Fruit fly (Drosophila melanogaster) whole organism, larva: ENCODE data around the gene CG18304.

Source experiments
- noc ChIP-seq: fragments of 200-800 bp; sonication (Bioruptor generic); optimal IDR thresholded peaks from 3 replicates; lab custom pipeline; 2019; ENCODE audit warnings: missing biosample characterization, mild to moderate bottlenecking, missing genetic modification characterization, moderate library complexity

The CG18304 gene

DNA sequence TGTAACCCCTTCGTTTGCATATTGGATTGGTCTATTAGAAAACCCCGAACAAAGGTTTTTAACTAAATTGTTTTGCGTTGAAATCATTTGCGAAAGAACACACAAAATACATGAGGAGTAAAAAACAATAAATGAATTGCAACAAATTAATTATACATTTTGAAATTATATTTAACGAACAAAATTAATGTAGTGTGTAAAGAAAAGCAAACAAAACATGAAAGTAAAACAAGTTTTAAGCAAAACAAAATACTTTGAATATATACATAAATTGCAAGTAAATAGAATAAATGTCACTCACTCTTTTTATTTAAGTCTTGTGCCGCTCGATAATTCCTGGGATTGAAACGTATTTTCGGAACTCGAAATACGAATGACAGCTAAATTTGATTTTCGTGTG, 10.8 kb downstream of the CG18304 start, which contains the start of gene CG43232:
Gene CG43232 (plus strand): TSS at position 301 of the 400 bp plus-strand sequence.
- no peak for TF ChIP-seq noc (tag; lab: Kevin White, UChicago)

DNA sequence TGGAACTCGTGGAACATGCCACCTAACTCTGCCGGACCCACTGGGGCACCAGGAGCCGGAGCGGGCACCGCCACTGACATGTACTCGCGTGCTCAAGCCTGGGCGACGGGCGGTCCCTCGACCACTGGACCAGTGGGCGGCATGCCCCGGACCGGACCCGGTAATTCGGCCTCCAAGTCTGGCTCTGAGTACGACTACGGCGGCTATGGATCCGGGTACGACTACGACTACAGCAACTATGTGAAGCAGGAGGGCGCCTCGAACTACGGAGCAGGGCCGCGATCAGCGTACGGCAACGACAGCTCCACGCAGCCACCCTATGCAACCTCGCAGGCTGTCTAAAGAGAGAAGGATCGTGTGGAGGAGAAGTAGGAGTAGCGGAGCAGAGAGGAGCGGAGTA, 17.5 kb downstream of the CG18304 start:
- no peak for TF ChIP-seq noc (tag; lab: Kevin White, UChicago)

DNA sequence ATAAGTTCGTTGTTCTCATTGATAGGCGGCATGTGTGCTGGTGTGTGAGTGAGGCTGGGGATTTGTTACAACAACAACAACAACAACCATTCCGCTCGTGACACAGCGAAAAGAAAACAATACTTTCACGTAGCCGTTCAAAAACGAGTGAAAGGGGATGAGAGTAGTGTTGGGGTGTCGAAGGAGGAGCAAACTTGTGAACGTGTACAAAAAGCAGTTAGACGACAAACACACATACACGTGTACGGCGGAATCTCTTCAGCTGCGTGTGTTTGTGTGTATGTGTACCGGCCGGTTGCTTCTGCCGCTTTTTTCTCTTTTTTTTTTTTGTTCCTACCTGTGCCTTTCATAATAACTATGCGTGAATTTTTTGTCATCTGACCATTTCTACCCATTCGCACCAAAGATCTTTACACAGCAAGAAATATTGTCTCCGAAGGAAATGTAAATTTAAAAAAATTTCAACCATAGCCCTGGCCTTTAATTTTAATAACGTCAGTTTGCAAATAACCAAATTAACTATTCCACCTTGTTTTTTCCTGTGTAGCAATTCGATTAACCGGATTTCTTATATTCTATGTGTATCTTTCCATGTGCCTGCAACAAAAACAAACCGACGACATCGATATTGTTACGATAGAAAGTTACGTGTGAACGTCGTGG, 20.4 kb downstream of the CG18304 start:
- TF ChIP-seq noc (tag; lab: Kevin White, UChicago): peak; percentile 81

DNA sequence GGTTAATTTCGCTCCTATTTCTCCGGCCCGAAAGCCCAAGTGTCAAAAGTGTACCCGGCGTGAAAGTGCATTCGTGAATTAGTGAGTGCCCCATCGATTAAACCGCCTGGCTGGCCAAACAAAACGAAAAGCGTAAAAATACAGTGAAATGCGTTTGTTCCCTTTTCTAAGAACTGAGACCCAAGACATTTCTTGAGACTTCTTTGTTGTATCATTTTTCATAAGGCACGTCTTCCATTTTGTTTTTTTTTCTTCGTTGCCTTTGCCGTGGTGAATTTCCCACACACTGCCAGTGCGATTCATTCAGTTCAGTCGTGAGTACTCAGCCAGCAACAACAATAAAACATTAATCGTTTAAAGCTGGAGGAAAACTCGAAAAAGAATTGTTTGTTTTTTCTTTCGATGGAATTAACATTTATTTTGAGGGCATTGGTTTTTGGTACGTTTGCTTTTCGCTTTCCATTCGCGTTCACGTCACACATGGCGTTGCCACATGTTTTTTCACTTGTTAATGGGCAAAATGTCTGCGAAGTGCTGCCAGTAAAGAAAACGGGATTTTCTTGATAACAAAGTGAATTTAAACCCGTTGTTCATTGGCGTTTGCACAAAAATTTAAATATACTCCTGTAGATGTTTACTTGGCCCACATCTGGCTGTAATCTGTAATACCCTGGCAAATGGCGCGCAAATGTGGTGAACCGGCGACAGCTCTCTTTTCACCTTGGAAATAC, 21.1 kb downstream of the CG18304 start:
- TF ChIP-seq noc (tag; lab: Kevin White, UChicago): no peak

DNA sequence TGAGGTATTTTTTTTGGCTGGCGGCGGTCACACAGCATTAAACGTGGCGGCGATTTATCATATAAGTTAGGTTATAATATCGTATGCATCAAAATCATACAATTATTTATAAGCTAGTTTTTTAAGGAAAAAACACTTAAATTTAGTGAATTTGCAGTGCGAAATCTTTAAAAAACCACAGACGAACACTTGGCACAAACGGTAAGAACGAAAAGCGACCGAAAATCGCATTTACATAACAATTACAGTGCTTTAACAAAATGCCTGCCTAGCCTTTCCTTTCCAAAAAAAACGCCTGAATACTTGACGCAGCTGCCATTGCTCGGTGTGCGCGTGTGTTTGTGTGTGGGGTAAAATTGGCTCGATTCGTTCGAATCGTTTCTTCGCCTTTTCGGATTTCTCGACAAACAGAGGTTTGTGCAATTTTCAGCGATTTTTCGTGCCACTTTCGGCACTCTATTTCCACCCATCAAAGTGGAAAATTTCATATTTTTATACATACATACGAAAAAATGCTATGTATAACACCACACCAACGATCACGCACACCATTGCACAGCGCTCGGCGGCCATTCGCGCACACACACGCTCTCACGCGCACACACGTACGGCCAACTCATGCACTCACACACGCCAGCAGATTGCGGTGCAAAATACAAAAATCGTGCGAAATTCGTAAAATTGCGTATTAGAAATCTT, 21.8 kb downstream of the CG18304 start, which contains the start of gene Hrb27C:
Gene Hrb27C (plus strand): TSS at position 44 of the 699 bp plus-strand sequence.
- TF ChIP-seq noc (tag; lab: Kevin White, UChicago): no peak

DNA sequence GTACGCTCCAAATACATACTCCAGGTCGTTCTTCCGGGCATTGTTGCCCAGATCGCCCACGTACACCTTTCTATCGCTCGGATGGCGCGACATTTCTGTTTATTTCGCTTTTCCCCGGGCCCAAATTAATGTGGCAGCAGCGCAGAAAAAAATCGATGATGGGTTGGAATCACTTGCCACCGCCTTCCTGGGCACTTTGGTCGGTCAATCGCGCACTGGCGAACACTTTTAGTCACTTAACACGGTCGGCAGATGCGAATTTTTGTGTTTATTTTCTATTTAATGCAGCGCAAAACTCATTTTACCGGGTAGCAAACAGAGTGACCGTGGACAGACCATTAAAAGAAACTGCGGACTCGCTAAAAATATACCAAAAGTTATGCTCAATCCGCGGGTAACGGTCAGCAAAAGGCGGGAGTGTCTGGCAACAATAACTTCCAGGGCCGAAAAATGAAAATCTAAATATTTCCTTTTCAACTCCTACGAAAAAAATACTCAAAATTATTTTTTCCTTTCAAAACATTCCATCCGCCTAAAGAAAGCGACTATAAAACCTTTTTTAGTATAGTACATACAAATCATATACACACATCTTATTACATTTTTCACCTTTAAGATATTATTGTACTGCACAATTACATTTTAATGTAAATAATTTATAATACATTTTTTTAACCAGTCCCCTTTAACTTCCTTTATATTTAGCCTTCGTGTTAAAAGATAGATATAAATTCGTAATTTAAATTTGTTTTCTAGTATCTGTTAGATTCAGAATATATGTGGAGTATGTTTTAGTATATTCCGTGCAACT, 22.6 kb downstream of the CG18304 start, which contains the start of gene x16:
Gene x16 (minus strand): TSS at position 361 of the 811 bp plus-strand sequence.
- TF ChIP-seq noc (tag; lab: Kevin White, UChicago): no peak

DNA sequence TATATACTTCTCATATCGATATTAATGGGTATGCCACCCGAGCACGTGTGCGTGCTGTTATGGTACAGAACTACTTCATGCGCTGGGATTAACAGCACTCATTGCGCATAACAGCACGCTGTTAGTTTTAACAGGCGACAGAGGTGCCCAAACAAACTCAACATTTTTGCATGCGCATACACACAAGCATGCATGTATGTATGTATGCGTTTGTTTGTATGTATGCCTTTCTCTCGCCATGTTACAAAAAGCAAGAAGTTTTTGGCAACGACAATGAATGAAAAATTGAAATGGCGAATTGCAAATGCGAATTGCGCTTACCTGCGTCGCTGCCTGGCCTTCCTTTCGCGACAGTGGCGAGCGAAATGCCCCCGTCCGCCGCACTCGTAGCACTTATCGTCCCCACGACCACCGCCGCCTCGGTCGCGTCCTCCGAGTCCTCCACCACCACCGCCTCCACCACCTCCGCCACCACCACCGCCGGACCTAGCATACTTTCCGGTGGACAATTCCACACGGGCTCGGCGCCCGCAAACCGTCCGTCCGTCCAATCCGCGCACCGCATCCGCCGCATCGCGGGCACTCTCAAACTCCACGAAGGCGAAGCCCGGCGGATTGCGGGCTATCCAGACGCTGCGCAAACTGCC, 23.3 kb downstream of the CG18304 start:
- TF ChIP-seq noc (tag; lab: Kevin White, UChicago): no peak

DNA sequence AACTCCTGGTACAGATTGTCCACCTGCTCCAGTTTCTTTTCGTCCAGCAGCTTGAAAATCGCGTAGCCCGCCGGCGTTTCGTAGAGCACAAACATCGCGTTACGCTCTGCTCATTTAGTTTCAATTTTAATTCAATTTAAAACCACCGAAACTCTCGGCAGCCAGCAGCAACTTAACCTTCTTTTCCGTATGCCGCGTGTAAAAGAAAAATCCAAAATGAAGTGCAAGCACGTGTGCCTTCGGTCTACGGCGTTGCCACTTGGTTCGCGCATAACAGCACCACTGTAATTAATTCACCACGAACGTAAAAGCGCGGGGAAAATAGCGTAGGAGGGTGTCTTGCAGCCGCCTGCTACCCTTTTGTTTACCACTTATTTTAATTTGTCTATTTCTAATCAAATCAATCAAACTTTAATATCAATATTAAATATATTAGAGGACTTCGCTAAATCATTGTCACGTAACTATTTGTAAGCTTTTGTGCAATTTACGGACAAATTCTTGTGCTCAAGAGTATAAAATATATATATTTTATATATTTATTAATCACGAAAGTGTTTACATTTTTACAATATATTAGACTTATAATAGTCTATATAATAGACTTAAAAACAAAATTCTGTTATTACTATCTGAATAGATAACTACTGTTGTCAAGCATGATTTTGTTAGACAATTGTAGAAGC, 24.0 kb downstream of the CG18304 start, which contains the start of gene nop5:
Gene nop5 (minus strand): TSS at position 227 of the 686 bp plus-strand sequence.
- TF ChIP-seq noc (tag; lab: Kevin White, UChicago): no peak

DNA sequence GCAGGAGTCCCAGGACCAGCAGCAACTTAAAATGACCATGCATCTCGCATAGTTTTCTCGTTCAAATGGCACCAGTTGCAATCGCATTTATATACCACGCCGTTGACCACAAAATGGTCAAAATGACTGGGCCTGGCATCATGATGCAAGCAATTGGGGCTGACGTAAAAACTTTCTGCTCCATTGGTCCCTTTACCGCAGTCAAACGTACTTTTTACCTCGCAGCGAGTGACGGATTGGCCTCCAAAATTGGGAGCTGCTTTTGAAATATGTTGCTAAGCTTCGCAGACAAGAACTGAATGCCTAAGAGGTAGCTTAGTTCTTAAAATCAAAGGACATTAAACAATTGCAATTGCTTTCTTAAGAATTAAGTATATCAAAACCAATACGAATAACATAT, 26.3 kb downstream of the CG18304 start, which contains the start of gene CG32829:
Gene CG32829 (minus strand): TSS at position 101 of the 400 bp plus-strand sequence.
- TF ChIP-seq noc (tag; lab: Kevin White, UChicago): no peak

DNA sequence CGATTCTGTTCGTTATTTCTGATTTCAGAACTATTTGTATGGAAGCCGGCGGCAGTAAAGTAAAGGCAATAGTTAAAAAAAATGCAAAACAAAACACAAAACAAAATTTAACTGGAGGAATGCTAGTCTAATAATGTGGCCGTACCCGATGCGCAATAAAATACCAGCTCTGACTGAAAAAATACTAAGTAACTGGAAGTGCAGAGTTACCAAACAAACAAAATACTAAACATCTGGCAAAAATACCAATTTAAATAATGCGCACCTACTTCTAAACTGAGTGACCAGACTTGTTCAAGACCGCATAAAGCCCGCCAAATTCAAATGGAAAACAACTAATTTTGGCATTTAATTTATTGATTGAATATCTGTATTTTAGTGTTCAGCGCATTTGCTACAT, 28.6 kb downstream of the CG18304 start, which contains the start of gene Wee1:
Gene Wee1 (minus strand): TSS at position 175 of the 400 bp plus-strand sequence.
- no peak for TF ChIP-seq noc (tag; lab: Kevin White, UChicago)

DNA sequence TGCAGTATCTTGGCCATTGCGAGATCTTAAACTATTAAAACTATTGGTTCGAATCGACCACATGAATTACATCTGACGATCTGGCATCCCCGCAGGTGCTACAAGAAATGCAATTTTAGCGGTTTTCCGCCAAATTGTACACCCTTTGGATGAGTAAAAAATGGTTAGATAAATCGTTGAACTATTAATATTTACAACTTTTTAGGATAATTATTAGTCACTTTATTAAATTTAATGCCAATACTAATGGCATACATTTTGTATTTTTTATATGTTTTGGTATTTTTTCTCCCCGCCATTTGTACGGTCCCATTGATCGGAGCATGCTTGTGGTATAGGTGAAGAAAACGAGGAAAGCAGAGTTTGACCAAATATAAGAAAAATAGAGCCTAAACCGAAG, 34.9 kb downstream of the CG18304 start, which contains the start of the genes Polr1F and Rat1:
Gene Polr1F (minus strand): TSS at position 84 of the 400 bp plus-strand sequence.
Gene Rat1 (plus strand): TSS at position 323 of the 400 bp plus-strand sequence.
- no peak for TF ChIP-seq noc (tag; lab: Kevin White, UChicago)
